Fruit fly (Drosophila melanogaster) whole organism, prepupa: ENCODE data around the gene dgt4.

Source experiments
- CG10631 ChIP-seq: fragments of 200-800 bp; sonication (Bioruptor generic); optimal IDR thresholded peaks from 2 replicates; lab custom pipeline; 2016; ENCODE audit warnings: missing biosample characterization, missing genetic modification characterization
- CG10669 ChIP-seq: fragments of 200-800 bp; sonication (Bioruptor generic); optimal IDR thresholded peaks from 3 replicates; lab custom pipeline; 2018; ENCODE audit warnings: missing biosample characterization, mild to moderate bottlenecking, missing genetic modification characterization, moderate library complexity
- CG11762 ChIP-seq: fragments of 200-800 bp; sonication (Bioruptor generic); optimal IDR thresholded peaks from 3 replicates; lab custom pipeline; 2016; ENCODE audit warnings: missing biosample characterization, missing genetic modification characterization; ENCODE audit not compliant: insufficient read depth
- CG1621 ChIP-seq: fragments of 200-800 bp; sonication (Bioruptor generic); optimal IDR thresholded peaks from 3 replicates; lab custom pipeline; 2018; ENCODE audit warnings: missing biosample characterization, mild to moderate bottlenecking, missing genetic modification characterization
- CG3032 ChIP-seq: fragments of 200-800 bp; optimal IDR thresholded peaks from 2 replicates; lab custom pipeline; 2019; ENCODE audit warnings: missing biosample characterization, mild to moderate bottlenecking, missing genetic modification characterization, moderate library complexity
- CG31627 ChIP-seq: fragments of 200-800 bp; sonication (Bioruptor generic); optimal IDR thresholded peaks from 3 replicates; lab custom pipeline; 2016; ENCODE audit warnings: missing biosample characterization, missing genetic modification characterization
- CG32006 ChIP-seq: fragments of 200-800 bp; sonication (Bioruptor generic); optimal IDR thresholded peaks from 3 replicates; lab custom pipeline; 2017; ENCODE audit warnings: missing biosample characterization, mild to moderate bottlenecking, missing genetic modification characterization
- CG3919 ChIP-seq: fragments of 200-800 bp; sonication (Bioruptor generic); optimal IDR thresholded peaks from 3 replicates; lab custom pipeline; 2016; ENCODE audit warnings: missing biosample characterization, missing genetic modification characterization
- CG6163 ChIP-seq: fragments of 200-800 bp; sonication (Bioruptor generic); IDR thresholded peaks from 3 replicates; pipeline ENCODE4 v1.3.6; 2022; ENCODE audit warnings: missing biosample characterization, missing genetic modification characterization
- CG6792 ChIP-seq: fragments of 200-800 bp; sonication (Bioruptor generic); optimal IDR thresholded peaks from 3 replicates; lab custom pipeline; 2016; ENCODE audit warnings: missing biosample characterization, missing genetic modification characterization
- CG6808 ChIP-seq: fragments of 200-800 bp; sonication (Bioruptor generic); optimal IDR thresholded peaks from 3 replicates; lab custom pipeline; 2017; ENCODE audit warnings: missing biosample characterization, missing genetic modification characterization, mild to moderate bottlenecking, moderate library complexity, missing genetic modification reagents
- CG6854 ChIP-seq: fragments of 200-800 bp; sonication (Bioruptor generic); optimal IDR thresholded peaks from 2 replicates; lab custom pipeline; 2017; ENCODE audit warnings: missing biosample characterization, mild to moderate bottlenecking, missing genetic modification characterization
- CG7368 ChIP-seq: fragments of 200-800 bp; sonication (Bioruptor generic); optimal IDR thresholded peaks from 3 replicates; lab custom pipeline; 2016; ENCODE audit warnings: missing biosample characterization, missing genetic modification characterization
- CG8319 ChIP-seq: fragments of 200-800 bp; sonication (Bioruptor generic); optimal IDR thresholded peaks from 3 replicates; lab custom pipeline; 2016; ENCODE audit warnings: missing biosample characterization, missing genetic modification characterization
- Eip75B ChIP-seq: fragments of 200-800 bp; sonication (Bioruptor generic); optimal IDR thresholded peaks from 3 replicates; lab custom pipeline; 2016; ENCODE audit warnings: missing biosample characterization, missing genetic modification characterization
- Eip78C ChIP-seq: fragments of 200-800 bp; sonication (Bioruptor generic); peaks from one replicate; lab custom pipeline; 2016; ENCODE audit warnings: missing biosample characterization, missing genetic modification characterization
- Eip93F ChIP-seq: fragments of 200-800 bp; sonication (Bioruptor generic); optimal IDR thresholded peaks from 2 replicates; lab custom pipeline; 2016; ENCODE audit warnings: missing biosample characterization, mild to moderate bottlenecking, missing genetic modification characterization
- Gug ChIP-seq: fragments of 200-800 bp; sonication (Bioruptor generic); IDR thresholded peaks from 2 replicates; pipeline ENCODE4 v1.3.6; 2022; ENCODE audit warnings: missing biosample characterization, missing genetic modification characterization
- Hr38 ChIP-seq: sonication (Bioruptor generic); optimal IDR thresholded peaks from 2 replicates; lab custom pipeline; 2016; ENCODE audit warnings: missing biosample characterization, missing genetic modification characterization
- Hr39 ChIP-seq: fragments of 200-800 bp; sonication (Bioruptor generic); optimal IDR thresholded peaks from 2 replicates; lab custom pipeline; 2016; ENCODE audit warnings: missing biosample characterization, missing genetic modification characterization
- Met ChIP-seq: fragments of 200-800 bp; sonication (Bioruptor generic); optimal IDR thresholded peaks from 3 replicates; lab custom pipeline; 2016; ENCODE audit warnings: missing biosample characterization, missing genetic modification characterization
- Sox14 ChIP-seq: fragments of 200-800 bp; sonication (Bioruptor generic); optimal IDR thresholded peaks from 3 replicates; lab custom pipeline; 2016; ENCODE audit warnings: missing biosample characterization, missing genetic modification characterization
- achi ChIP-seq: fragments of 200-800 bp; sonication (Bioruptor generic); optimal IDR thresholded peaks from 3 replicates; lab custom pipeline; 2016; ENCODE audit warnings: missing biosample characterization, missing genetic modification characterization
- acj6 ChIP-seq: fragments of 200-800 bp; sonication (Bioruptor generic); optimal IDR thresholded peaks from 3 replicates; lab custom pipeline; 2016; ENCODE audit warnings: missing biosample characterization, missing genetic modification characterization
- dac ChIP-seq: fragments of 200-800 bp; sonication (Bioruptor generic); optimal IDR thresholded peaks from 2 replicates; lab custom pipeline; 2017; ENCODE audit warnings: missing biosample characterization, mild to moderate bottlenecking, missing genetic modification characterization
- dsx ChIP-seq: fragments of 200-800 bp; optimal IDR thresholded peaks from 3 replicates; lab custom pipeline; 2019; ENCODE audit warnings: missing biosample characterization, mild to moderate bottlenecking, missing genetic modification characterization, moderate library complexity; ENCODE audit not compliant: poor library complexity, severe bottlenecking
- eg ChIP-seq: fragments of 200-800 bp; sonication (Bioruptor generic); IDR thresholded peaks from 3 replicates; pipeline ENCODE4 v1.3.6; 2022; ENCODE audit warnings: missing biosample characterization, missing genetic modification characterization
- esn ChIP-seq: fragments of 200-800 bp; sonication (Bioruptor generic); optimal IDR thresholded peaks from 2 replicates; lab custom pipeline; 2016; ENCODE audit warnings: missing biosample characterization, mild to moderate bottlenecking, missing genetic modification characterization, moderate library complexity
- fd85E ChIP-seq: fragments of 200-800 bp; sonication (Bioruptor generic); optimal IDR thresholded peaks from 3 replicates; lab custom pipeline; 2016; ENCODE audit warnings: missing biosample characterization, missing genetic modification characterization
- net ChIP-seq: fragments of 200-800 bp; sonication (Bioruptor generic); optimal IDR thresholded peaks from 3 replicates; lab custom pipeline; 2016; ENCODE audit warnings: missing biosample characterization, missing genetic modification characterization
- pdm3 ChIP-seq: fragments of 200-800 bp; sonication (Bioruptor generic); optimal IDR thresholded peaks from 3 replicates; lab custom pipeline; 2016; ENCODE audit warnings: missing biosample characterization, missing genetic modification characterization
- salr ChIP-seq, 2 experiments: fragments of 200-800 bp; sonication (Bioruptor generic); optimal IDR thresholded peaks; 3 replicates each; lab custom pipeline; 2016 to 2018; ENCODE audit warnings: missing biosample characterization in 2 of 2, missing genetic modification characterization in 2 of 2, mild to moderate bottlenecking in 1 of 2
- spab ChIP-seq: fragments of 200-800 bp; sonication (Bioruptor generic); optimal IDR thresholded peaks from 2 replicates; lab custom pipeline; 2017; ENCODE audit warnings: missing biosample characterization, mild to moderate bottlenecking, missing genetic modification characterization, missing genetic modification reagents
- ss ChIP-seq, 2 experiments: fragments of 200-800 bp; sonication (Bioruptor generic); optimal IDR thresholded peaks; 2 replicates in 1 of 2; 3 replicates in 1 of 2; lab custom pipeline; 2017 to 2018; ENCODE audit warnings: mild to moderate bottlenecking in 2 of 2, missing biosample characterization in 2 of 2, missing genetic modification characterization in 2 of 2, moderate library complexity in 1 of 2
- svp ChIP-seq: fragments of 200-800 bp; sonication (Bioruptor generic); peaks from one replicate; lab custom pipeline; 2016; ENCODE audit warnings: missing biosample characterization, missing genetic modification characterization
- topi ChIP-seq: fragments of 200-800 bp; sonication (Bioruptor generic); optimal IDR thresholded peaks from 3 replicates; lab custom pipeline; 2016; ENCODE audit warnings: missing biosample characterization, missing genetic modification characterization
- vri ChIP-seq: fragments of 200-800 bp; sonication (Bioruptor generic); optimal IDR thresholded peaks from 3 replicates; lab custom pipeline; 2016; ENCODE audit warnings: missing biosample characterization, mild to moderate bottlenecking, missing genetic modification characterization

dgt4 gene

dm6 chrX:4106756-4107155, 6.7 kb upstream of the dgt4 start (continued):
- peak; percentile 47 for TF ChIP-seq CG8319
- TF ChIP-seq CG6808 (GFP tag; lab: Kevin White, UChicago), result peak; percentile 77
- peak; percentile 67 for TF ChIP-seq acj6 (GFP tag; lab: Kevin White, UChicago)
- TF ChIP-seq eg (GFP tag; lab: Robert Waterston, UW), result peak; percentile 70
- TF ChIP-seq dac (GFP tag; lab: Kevin White, UChicago), result peak; percentile 49
- TF ChIP-seq salr (GFP tag; optimal IDR thresholded peaks at IDR 0.05; lab: Kevin White, UChicago), result peak; percentile 29 to 69
- TF ChIP-seq CG1621 (tag; lab: Kevin White, UChicago), result peak; percentile 72
- peak; percentile 66 for TF ChIP-seq CG31627 (GFP tag; lab: Kevin White, UChicago)

dm6 chrX:4107261-4108113, 6.0 kb upstream of the dgt4 start:
- TF ChIP-seq CG31627 (GFP tag; lab: Kevin White, UChicago) (no peak), eg (GFP tag; lab: Robert Waterston, UW) (0 out of 3 replicates have a peak, but pooled peaks have one; percentile 25), CG10631 (GFP tag; lab: Kevin White, UChicago) (no peak), vri (GFP tag; lab: Kevin White, UChicago) (no peak), Hr38 (GFP tag; lab: Kevin White, UChicago) (no peak), acj6 (GFP tag; lab: Kevin White, UChicago) (no peak), fd85E (GFP tag; lab: Kevin White, UChicago) (no peak), salr (GFP tag; optimal IDR thresholded peaks at IDR 0.05; lab: Kevin White, UChicago) (no peak), esn (GFP tag; lab: Kevin White, UChicago) (no peak), Gug (GFP tag; lab: Robert Waterston, UW) (no peak), CG3919 (GFP tag; lab: Kevin White, UChicago) (no peak), CG11762 (GFP tag; lab: Kevin White, UChicago) (no peak), Hr39 (GFP tag; lab: Kevin White, UChicago) (no peak), dac (GFP tag; lab: Kevin White, UChicago) (no peak), CG3032 (tag; lab: Kevin White, UChicago) (no peak), CG6163 (GFP tag; lab: Robert Waterston, UW) (0 out of 3 replicates have a peak, but pooled peaks have one; percentile 4), CG32006 (no peak), dsx (GFP tag; lab: Kevin White, UChicago) (peak; percentile 67), ss (GFP tag; optimal IDR thresholded peaks at IDR 0.05; lab: Kevin White, UChicago) (no peak), Eip93F (peak; percentile 49), Sox14 (GFP tag; lab: Kevin White, UChicago) (no peak), svp (GFP tag; lab: Kevin White, UChicago) (peak; percentile 16), Eip78C (GFP tag; lab: Kevin White, UChicago) (peak; percentile 49), topi (GFP tag; lab: Kevin White, UChicago) (no peak), pdm3 (GFP tag; lab: Kevin White, UChicago) (no peak), Eip75B (GFP tag; lab: Kevin White, UChicago) (no peak), Met (GFP tag; lab: Kevin White, UChicago) (peak; percentile 10), achi (GFP tag; lab: Kevin White, UChicago) (no peak), spab (GFP tag; lab: Kevin White, UChicago) (no peak), CG6792 (GFP tag; lab: Kevin White, UChicago) (no peak), CG7368 (no peak), CG10669 (no peak), CG6854 (no peak), net (GFP tag; lab: Kevin White, UChicago) (no peak)
